Fruit fly (Drosophila melanogaster) whole organism, embryonic: ENCODE results near the gene CG42271.

Experiments
- Aef1 ChIP-seq: fragments of 200-800 bp; sonication (Bioruptor generic); IDR thresholded peaks from 3 replicates; pipeline ENCODE4 v1.3.6; 2022; ENCODE audit warnings: missing biosample characterization, missing genetic modification characterization
- CG10147 ChIP-seq: fragments of 200-800 bp; sonication (Bioruptor generic); optimal IDR thresholded peaks from 2 replicates; lab custom pipeline; 2019; ENCODE audit warnings: missing biosample characterization, mild to moderate bottlenecking, missing genetic modification characterization, moderate library complexity
- CG10654 ChIP-seq: fragments of 200-800 bp; sonication (Bioruptor generic); optimal IDR thresholded peaks from 2 replicates; lab custom pipeline; 2016; ENCODE audit warnings: missing biosample characterization, missing genetic modification characterization
- CG11398 ChIP-seq: fragments of 200-800 bp; sonication (Bioruptor generic); optimal IDR thresholded peaks from 2 replicates; lab custom pipeline; 2016; ENCODE audit warnings: missing biosample characterization, missing genetic modification characterization
- CG11560 ChIP-seq: fragments of 200-800 bp; sonication (Bioruptor generic); IDR thresholded peaks from 3 replicates; pipeline ENCODE4 v1.3.6; 2022; ENCODE audit warnings: missing biosample characterization, missing genetic modification characterization
- CG12769 ChIP-seq: fragments of 200-800 bp; sonication (Bioruptor generic); optimal IDR thresholded peaks from 2 replicates; lab custom pipeline; 2019; ENCODE audit warnings: missing biosample characterization, mild to moderate bottlenecking, missing genetic modification characterization, moderate library complexity
- CG15269 ChIP-seq: fragments of 200-800 bp; sonication (Bioruptor generic); optimal IDR thresholded peaks from 2 replicates; lab custom pipeline; 2018; ENCODE audit warnings: missing biosample characterization, mild to moderate bottlenecking, missing genetic modification characterization, moderate library complexity
- CG17186 ChIP-seq: fragments of 200-800 bp; sonication (Bioruptor generic); optimal IDR thresholded peaks from 3 replicates; lab custom pipeline; 2017; ENCODE audit warnings: missing biosample characterization, missing genetic modification reagents, missing genetic modification characterization
- CG17359 ChIP-seq: fragments of 200-800 bp; sonication (Bioruptor generic); optimal IDR thresholded peaks from 3 replicates; lab custom pipeline; 2018; ENCODE audit warnings: missing biosample characterization, mild to moderate bottlenecking, missing genetic modification characterization, moderate library complexity
- CG2129 ChIP-seq: fragments of 200-800 bp; sonication (Bioruptor generic); IDR thresholded peaks from 2 replicates; pipeline ENCODE4 v1.3.6; 2022; ENCODE audit warnings: missing biosample characterization, missing genetic modification characterization; ENCODE audit not compliant: partially characterized antibody
- CG2875 ChIP-seq: fragments of 200-800 bp; sonication (Bioruptor generic); optimal IDR thresholded peaks from 2 replicates; lab custom pipeline; 2017; ENCODE audit warnings: missing biosample characterization, mild to moderate bottlenecking, missing genetic modification characterization, missing genetic modification reagents
- CG32772 ChIP-seq: fragments of 200-800 bp; sonication (Bioruptor generic); IDR thresholded peaks from 2 replicates; pipeline ENCODE4 v1.3.6; 2022; ENCODE audit warnings: missing biosample characterization, missing genetic modification characterization
- CG33557 ChIP-seq: fragments of 200-800 bp; sonication (Bioruptor generic); optimal IDR thresholded peaks from 2 replicates; lab custom pipeline; 2019; ENCODE audit warnings: missing biosample characterization, mild to moderate bottlenecking, missing genetic modification characterization, moderate library complexity
- CG3847 ChIP-seq: fragments of 200-800 bp; sonication (Bioruptor generic); IDR thresholded peaks from 2 replicates; pipeline ENCODE4 v1.3.6; 2022; ENCODE audit warnings: missing biosample characterization, missing genetic modification characterization
- CG3995 ChIP-seq: fragments of 200-800 bp; sonication (Bioruptor generic); optimal IDR thresholded peaks from 3 replicates; lab custom pipeline; 2016; ENCODE audit warnings: missing biosample characterization, missing genetic modification characterization
- CG4282 ChIP-seq: fragments of 200-800 bp; sonication (Bioruptor generic); optimal IDR thresholded peaks from 2 replicates; lab custom pipeline; 2016; ENCODE audit warnings: missing biosample characterization, missing genetic modification characterization
- CG4707 ChIP-seq: fragments of 200-800 bp; sonication (Bioruptor generic); optimal IDR thresholded peaks from 2 replicates; lab custom pipeline; 2018; ENCODE audit warnings: missing biosample characterization, mild to moderate bottlenecking, missing genetic modification characterization, moderate library complexity
- CG6175 ChIP-seq: fragments of 200-800 bp; sonication (Bioruptor generic); IDR thresholded peaks from 3 replicates; pipeline ENCODE4 v1.3.6; 2022; ENCODE audit warnings: missing biosample characterization, missing genetic modification characterization
- CG7839 ChIP-seq: fragments of 200-800 bp; sonication (Bioruptor generic); optimal IDR thresholded peaks from 3 replicates; lab custom pipeline; 2018; ENCODE audit warnings: missing biosample characterization, mild to moderate bottlenecking, missing genetic modification characterization, moderate library complexity
- CG8388 ChIP-seq: fragments of 200-800 bp; sonication (Bioruptor generic); optimal IDR thresholded peaks from 2 replicates; lab custom pipeline; 2019; ENCODE audit warnings: missing biosample characterization, mild to moderate bottlenecking, missing genetic modification characterization, moderate library complexity
- CG8924 ChIP-seq: fragments of 200-800 bp; optimal IDR thresholded peaks from 3 replicates; lab custom pipeline; 2019; ENCODE audit warnings: missing biosample characterization, mild to moderate bottlenecking, missing genetic modification characterization, moderate library complexity
- CG9437 ChIP-seq: fragments of 200-800 bp; sonication (Bioruptor generic); optimal IDR thresholded peaks from 2 replicates; lab custom pipeline; 2018; ENCODE audit warnings: missing biosample characterization, mild to moderate bottlenecking, missing genetic modification characterization
- D19A ChIP-seq: fragments of 200-800 bp; optimal IDR thresholded peaks from 3 replicates; lab custom pipeline; 2019; ENCODE audit warnings: missing biosample characterization, mild to moderate bottlenecking, missing genetic modification characterization, moderate library complexity
- Drgx ChIP-seq: fragments of 200-800 bp; sonication (Bioruptor generic); IDR thresholded peaks from 2 replicates; pipeline ENCODE4 v1.3.6; 2022; ENCODE audit warnings: missing biosample characterization, missing genetic modification characterization
- E2f1 ChIP-seq: fragments of 200-800 bp; sonication (Bioruptor generic); IDR thresholded peaks from 2 replicates; pipeline ENCODE4 v1.3.6; 2022; ENCODE audit warnings: missing biosample characterization, missing genetic modification characterization
- Fer2 ChIP-seq: fragments of 200-800 bp; sonication (Bioruptor generic); optimal IDR thresholded peaks from 2 replicates; lab custom pipeline; 2018; ENCODE audit warnings: missing biosample characterization, mild to moderate bottlenecking, missing genetic modification characterization, moderate library complexity
- Hr39 ChIP-seq: fragments of >200 bp; optimal IDR thresholded peaks from 2 replicates; lab custom pipeline; 2017
- Hr78 ChIP-seq, 2 experiments: fragments of 200-800 bp in 1 of 2; fragments of >200 bp in 1 of 2; sonication (Bioruptor generic) in 1 of 2; optimal IDR thresholded peaks; 2 replicates each; lab custom pipeline; 2017 to 2019; ENCODE audit warnings: missing biosample characterization in 2 of 2, missing genetic modification characterization in 2 of 2, mild to moderate bottlenecking in 1 of 2, moderate library complexity in 1 of 2
- Mes4 ChIP-seq: fragments of 200-800 bp; sonication (Bioruptor generic); optimal IDR thresholded peaks from 2 replicates; lab custom pipeline; 2016; ENCODE audit warnings: missing biosample characterization, missing genetic modification characterization
- Mrtf ChIP-seq: fragments of 200-800 bp; sonication (Bioruptor generic); IDR thresholded peaks from 3 replicates; pipeline ENCODE4 v1.3.6; 2022; ENCODE audit warnings: missing biosample characterization, missing genetic modification characterization
- Nf-YC ChIP-seq: fragments of 200-800 bp; optimal IDR thresholded peaks from 3 replicates; lab custom pipeline; 2019; ENCODE audit warnings: missing biosample characterization, mild to moderate bottlenecking, missing genetic modification characterization, moderate library complexity
- Six4 ChIP-seq: fragments of 200-800 bp; sonication (Bioruptor generic); optimal IDR thresholded peaks from 2 replicates; lab custom pipeline; 2016; ENCODE audit warnings: missing biosample characterization, missing genetic modification characterization
- ab ChIP-seq: fragments of 200-800 bp; sonication (Bioruptor generic); optimal IDR thresholded peaks from 2 replicates; lab custom pipeline; 2016; ENCODE audit warnings: missing biosample characterization, missing genetic modification characterization
- abd-A ChIP-seq: fragments of 200-800 bp; sonication (Bioruptor generic); optimal IDR thresholded peaks from 3 replicates; lab custom pipeline; 2019; ENCODE audit warnings: missing biosample characterization, mild to moderate bottlenecking, missing genetic modification characterization, moderate library complexity
- ato ChIP-seq: fragments of 200-800 bp; sonication (Bioruptor generic); IDR thresholded peaks from 2 replicates; pipeline ENCODE4 v1.3.6; 2022; ENCODE audit warnings: missing biosample characterization, missing genetic modification characterization; ENCODE audit not compliant: partially characterized antibody
- croc ChIP-seq: fragments of 200-800 bp; sonication (Bioruptor generic); conservative IDR thresholded peaks from 3 replicates; pipeline ENCODE4 v1.3.6; 2022; ENCODE audit warnings: missing biosample characterization, missing genetic modification characterization
- crp ChIP-seq, 2 experiments: fragments of 200-800 bp; sonication (Bioruptor generic); optimal IDR thresholded peaks; 2 replicates in 1 of 2; 3 replicates in 1 of 2; lab custom pipeline; 2017; ENCODE audit warnings: missing biosample characterization in 2 of 2, missing genetic modification characterization in 2 of 2, mild to moderate bottlenecking in 1 of 2, moderate library complexity in 1 of 2
- gcm2 ChIP-seq: fragments of 200-800 bp; sonication (Bioruptor generic); optimal IDR thresholded peaks from 2 replicates; lab custom pipeline; 2016; ENCODE audit warnings: missing biosample characterization, missing genetic modification characterization
- gsb ChIP-seq: fragments of 200-800 bp; sonication (Bioruptor generic); IDR thresholded peaks from 2 replicates; pipeline ENCODE4 v1.3.6; 2022; ENCODE audit warnings: missing biosample characterization, missing genetic modification characterization
- inv ChIP-seq: fragments of 200-800 bp; sonication (Bioruptor generic); IDR thresholded peaks from 2 replicates; pipeline ENCODE4 v1.3.6; 2022; ENCODE audit warnings: missing biosample characterization, missing genetic modification characterization; ENCODE audit not compliant: partially characterized antibody
- lbe ChIP-seq: fragments of 200-800 bp; sonication (Bioruptor generic); optimal IDR thresholded peaks from 2 replicates; lab custom pipeline; 2016; ENCODE audit warnings: missing biosample characterization, mild to moderate bottlenecking, missing genetic modification characterization
- mld ChIP-seq: fragments of 200-800 bp; sonication (Bioruptor generic); IDR thresholded peaks from 3 replicates; pipeline ENCODE4 v1.3.6; 2022; ENCODE audit warnings: missing biosample characterization, missing genetic modification characterization; ENCODE audit not compliant: partially characterized antibody
- nau ChIP-seq: fragments of 200-800 bp; sonication (Bioruptor generic); optimal IDR thresholded peaks from 3 replicates; lab custom pipeline; 2017; ENCODE audit warnings: missing biosample characterization, mild to moderate bottlenecking, missing genetic modification characterization, missing genetic modification reagents
- p53 ChIP-seq: fragments of 200-800 bp; sonication (Bioruptor generic); optimal IDR thresholded peaks from 2 replicates; lab custom pipeline; 2016; ENCODE audit warnings: missing biosample characterization, missing genetic modification characterization
- pita ChIP-seq: fragments of 200-800 bp; sonication (Bioruptor generic); optimal IDR thresholded peaks from 2 replicates; lab custom pipeline; 2017; ENCODE audit warnings: missing biosample characterization, mild to moderate bottlenecking, missing genetic modification characterization
- sc ChIP-seq, 3 experiments: fragments of >200 bp in 2 of 3; fragments of 200-800 bp in 1 of 3; sonication (Bioruptor generic) in 1 of 3; optimal IDR thresholded peaks; 2 replicates in 2 of 3; 3 replicates in 1 of 3; lab custom pipeline; 2017; ENCODE audit warnings: mild to moderate bottlenecking in 1 of 3, missing biosample characterization in 1 of 3, missing genetic modification characterization in 1 of 3, missing genetic modification reagents in 1 of 3
- schlank ChIP-seq: fragments of 200-800 bp; sonication (Bioruptor generic); optimal IDR thresholded peaks from 2 replicates; lab custom pipeline; 2018; ENCODE audit warnings: missing biosample characterization, mild to moderate bottlenecking, missing genetic modification characterization
- sob ChIP-seq: fragments of 200-800 bp; sonication (Bioruptor generic); IDR thresholded peaks from 2 replicates; pipeline ENCODE4 v1.3.6; 2022; ENCODE audit warnings: missing biosample characterization, missing genetic modification characterization
- tgo ChIP-seq: fragments of 200-800 bp; sonication (Bioruptor generic); IDR thresholded peaks from 3 replicates; pipeline ENCODE4 v1.3.6; 2022; ENCODE audit warnings: missing biosample characterization, missing genetic modification characterization
- wor ChIP-seq: fragments of 200-800 bp; sonication (Bioruptor generic); IDR thresholded peaks from 2 replicates; pipeline ENCODE4 v1.3.6; 2022; ENCODE audit warnings: missing biosample characterization, missing genetic modification characterization

CG42271 gene

dm6 chrX:14218045-14218483 is 15.8 kb downstream of the CG42271 start (continued):
- TF ChIP-seq schlank (tag; lab: Kevin White, UChicago) (peak; percentile 66), p53 (GFP tag; lab: Kevin White, UChicago) (peak; percentile 25), Mes4 (GFP tag; lab: Kevin White, UChicago) (peak; percentile 55), CG6175 (GFP tag; lab: Robert Waterston, UW) (peak; percentile 81), CG17186 (GFP tag; lab: Kevin White, UChicago) (no peak), CG12769 (peak; percentile 40), CG11560 (tag; lab: Robert Waterston, UW) (peak; percentile 60; the same call in 2 of the 3 replicates), CG2129 (no peak), inv (GFP tag; lab: Robert Waterston, UW) (no peak), pita (GFP tag; lab: Kevin White, UChicago) (no peak), CG10654 (GFP tag; lab: Kevin White, UChicago) (peak; percentile 78), CG8388 (peak; percentile 89), wor (GFP tag; lab: Robert Waterston, UW) (peak; percentile 74), CG8924 (tag; lab: Kevin White, UChicago) (peak; percentile 92), tgo (GFP tag; lab: Robert Waterston, UW) (peak; percentile 89), ato (no peak), CG4282 (GFP tag; lab: Kevin White, UChicago) (no peak), lbe (GFP tag; lab: Kevin White, UChicago) (peak; percentile 95), CG3847 (GFP tag; lab: Robert Waterston, UW) (peak; percentile 85), sc (optimal IDR thresholded peaks at IDR 0.05; lab: Kevin White, UChicago) (no peak), sc (GFP tag; optimal IDR thresholded peaks at IDR 0.05; lab: Kevin White, UChicago) (peak; percentile 67), Six4 (peak; percentile 82), CG11398 (GFP tag; lab: Kevin White, UChicago) (no peak), gsb (peak; percentile 74), sob (GFP tag; lab: Robert Waterston, UW) (peak; percentile 88), gcm2 (GFP tag; lab: Kevin White, UChicago) (peak; percentile 60), CG32772 (GFP tag; lab: Robert Waterston, UW) (peak; percentile 85), Drgx (GFP tag; lab: Robert Waterston, UW) (peak; percentile 97), ab (GFP tag; lab: Kevin White, UChicago) (peak; percentile 10), CG3995 (GFP tag; lab: Kevin White, UChicago) (peak; percentile 29), D19A (tag; lab: Kevin White, UChicago) (peak; percentile 84), CG2875 (GFP tag; lab: Kevin White, UChicago) (peak; percentile 75), CG9437 (GFP tag; lab: Kevin White, UChicago) (peak; percentile 75), E2f1 (peak; percentile 84), CG17359 (tag; lab: Kevin White, UChicago) (peak; percentile 90), Hr39 (lab: Kevin White, UChicago) (no peak), CG7839 (tag; lab: Kevin White, UChicago) (peak; percentile 92), Hr78 (GFP tag; optimal IDR thresholded peaks at IDR 0.05; lab: Kevin White, UChicago) (peak in 1 of 2 experiments; percentile 53), abd-A (tag; lab: Kevin White, UChicago) (no peak), CG33557 (GFP tag; lab: Kevin White, UChicago) (peak; percentile 72), Fer2 (tag; lab: Kevin White, UChicago) (peak; percentile 71), CG4707 (GFP tag; lab: Kevin White, UChicago) (peak; percentile 44), mld (GFP tag; lab: Robert Waterston, UW) (no peak), nau (GFP tag; lab: Kevin White, UChicago) (peak; percentile 81), crp (GFP tag; optimal IDR thresholded peaks at IDR 0.05; lab: Kevin White, UChicago) (peak in 1 of 2 experiments; percentile 57), CG15269 (peak; percentile 92), Nf-YC (peak; percentile 61), Mrtf (GFP tag; lab: Robert Waterston, UW) (peak; percentile 78), croc (GFP tag; lab: Robert Waterston, UW) (peak; percentile 66), CG10147 (peak; percentile 86), Aef1 (GFP tag; lab: Robert Waterston, UW) (peak; percentile 84)
